Fruit fly (Drosophila melanogaster): ENCODE measurements around the gene CG13893.
A peak's percentile ranks its signal among the peaks of the same experiment; 100 is the strongest.

Gene CG13893

dm6 chr3L:609163-609562, 5.4 kb upstream of the CG13893 start:
- no peak for TF ChIP-seq CG34367 (tag; optimal IDR thresholded peaks at IDR 0.05)
- no peak for TF ChIP-seq EcR (GFP tag; optimal IDR thresholded peaks at IDR 0.05)
- TF ChIP-seq CG12605 (GFP tag; IDR thresholded peaks at IDR 0.05) = no peak
- no peak for TF ChIP-seq gl (tag; optimal IDR thresholded peaks at IDR 0.05)
- TF ChIP-seq CG13204 (GFP tag; optimal IDR thresholded peaks at IDR 0.05) = peak; percentile 36
- TF ChIP-seq rn (GFP tag; IDR thresholded peaks at IDR 0.05) = no peak
- peak; percentile 1 for TF ChIP-seq CG14655 (GFP tag; optimal IDR thresholded peaks at IDR 0.05)
- no peak for TF ChIP-seq Ets98B (GFP tag; IDR thresholded peaks at IDR 0.05)
- no peak for TF ChIP-seq CG15710 (tag; optimal IDR thresholded peaks at IDR 0.05)
- TF ChIP-seq Pif1A (GFP tag; optimal IDR thresholded peaks at IDR 0.05) = no peak
- no peak for TF ChIP-seq CG10348 (GFP tag; IDR thresholded peaks at IDR 0.05)
- no peak for TF ChIP-seq D1 (tag; optimal IDR thresholded peaks at IDR 0.05)
- no peak for TF ChIP-seq Pif1B (GFP tag; optimal IDR thresholded peaks at IDR 0.05)
- no peak for TF ChIP-seq CG17806 (tag; optimal IDR thresholded peaks at IDR 0.05)
- no peak for TF ChIP-seq CG8159 (tag; optimal IDR thresholded peaks at IDR 0.05)
- 0 out of 3 replicates have a peak, but pooled peaks have one; percentile 40 for TF ChIP-seq CG4496 (GFP tag; IDR thresholded peaks at IDR 0.05)

- TF ChIP-seq CG17806 (tag; optimal IDR thresholded peaks at IDR 0.05) = peak; percentile 85
- TF ChIP-seq CG14655 (GFP tag; optimal IDR thresholded peaks at IDR 0.05) = peak; percentile 94
- peak; percentile 14; the same call in 1 of the 2 replicates for TF ChIP-seq CG12605 (GFP tag; IDR thresholded peaks at IDR 0.05)
- peak; percentile 56 for TF ChIP-seq CG15710 (tag; optimal IDR thresholded peaks at IDR 0.05)
- peak; percentile 91 for TF ChIP-seq CG8301 (tag; optimal IDR thresholded peaks at IDR 0.05)
- TF ChIP-seq CG13204 (GFP tag; optimal IDR thresholded peaks at IDR 0.05) = no peak
- TF ChIP-seq CG10348 (GFP tag; IDR thresholded peaks at IDR 0.05) = no peak
- TF ChIP-seq rn (GFP tag; IDR thresholded peaks at IDR 0.05) = no peak
- TF ChIP-seq Ets98B (GFP tag; IDR thresholded peaks at IDR 0.05) = peak; percentile 41; the same call in 1 of the 2 replicates
- TF ChIP-seq gl (tag; optimal IDR thresholded peaks at IDR 0.05) = peak; percentile 64
- peak; percentile 75 for TF ChIP-seq Pif1A (GFP tag; optimal IDR thresholded peaks at IDR 0.05)
- no peak for TF ChIP-seq EcR (GFP tag; optimal IDR thresholded peaks at IDR 0.05)
- TF ChIP-seq CG8159 (tag; optimal IDR thresholded peaks at IDR 0.05) = peak; percentile 61
- peak; percentile 81 for TF ChIP-seq Pif1B (GFP tag; optimal IDR thresholded peaks at IDR 0.05)
- TF ChIP-seq fd96Ca (GFP tag; IDR thresholded peaks at IDR 0.05) = 0 out of 3 replicates have a peak, but pooled peaks have one; percentile 20
- TF ChIP-seq CG4496 (GFP tag; IDR thresholded peaks at IDR 0.05) = peak; percentile 62
- TF ChIP-seq CG32121 (GFP tag; IDR thresholded peaks at IDR 0.05) = peak; percentile 49; the same call in 1 of the 2 replicates
- no peak for TF ChIP-seq D1 (tag; optimal IDR thresholded peaks at IDR 0.05)
- TF ChIP-seq CG34367 (tag; optimal IDR thresholded peaks at IDR 0.05) = peak; percentile 72
- peak; percentile 87 for TF ChIP-seq CG9948 (tag; optimal IDR thresholded peaks at IDR 0.05)
- TF ChIP-seq Snoo (tag; optimal IDR thresholded peaks at IDR 0.05) = peak; percentile 39
Measured at dm6 chr3L:608362-608761, 4.6 kb upstream of the CG13893 start.

dm6 chr3L:607551-608314, 3.9 kb upstream of the CG13893 start:
- TF ChIP-seq CG8301 (tag; optimal IDR thresholded peaks at IDR 0.05) (no peak), CG4496 (GFP tag; IDR thresholded peaks at IDR 0.05) (no peak), gl (tag; optimal IDR thresholded peaks at IDR 0.05) (no peak), CG13204 (GFP tag; optimal IDR thresholded peaks at IDR 0.05) (peak; percentile 9), CG32121 (GFP tag; IDR thresholded peaks at IDR 0.05) (no peak), D1 (tag; optimal IDR thresholded peaks at IDR 0.05) (no peak), CG10348 (GFP tag; IDR thresholded peaks at IDR 0.05) (no peak), Ets98B (GFP tag; IDR thresholded peaks at IDR 0.05) (no peak), Snoo (tag; optimal IDR thresholded peaks at IDR 0.05) (no peak), CG9948 (tag; optimal IDR thresholded peaks at IDR 0.05) (no peak), fd96Ca (GFP tag; IDR thresholded peaks at IDR 0.05) (no peak), EcR (GFP tag; optimal IDR thresholded peaks at IDR 0.05) (peak; percentile 89)

- TF ChIP-seq Ets98B (GFP tag; IDR thresholded peaks at IDR 0.05) = no peak
- peak; percentile 13 for TF ChIP-seq EcR (GFP tag; optimal IDR thresholded peaks at IDR 0.05)
Measured at dm6 chr3L:606490-607327, 2.9 kb upstream of the CG13893 start, which contains the start of gene Reg-2. Reg-2 (minus strand) TSS chr3L:606569.

DNA sequence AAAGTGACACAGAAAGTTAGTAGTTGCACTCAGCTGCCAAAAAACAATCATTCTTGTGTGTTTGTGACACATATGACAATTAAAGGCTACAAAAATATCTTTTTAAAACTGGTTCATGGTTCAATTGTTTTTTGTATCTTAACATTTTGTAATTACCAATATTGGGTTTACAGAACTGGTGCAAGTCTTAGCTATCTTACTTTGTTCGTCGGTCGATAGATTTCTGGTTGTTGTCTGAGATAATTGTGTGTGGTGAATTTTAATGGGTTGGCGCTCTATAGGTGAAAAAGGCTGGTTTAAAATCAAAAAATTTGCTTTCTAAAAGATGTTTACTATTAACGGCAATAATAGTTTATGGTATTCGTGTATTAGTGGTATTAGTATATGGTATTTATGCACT, 893 bp upstream of the CG13893 start:
- TF ChIP-seq CG13204 (GFP tag; optimal IDR thresholded peaks at IDR 0.05) (no peak), fd96Ca (GFP tag; IDR thresholded peaks at IDR 0.05) (no peak), Snoo (tag; optimal IDR thresholded peaks at IDR 0.05) (no peak), CG17806 (tag; optimal IDR thresholded peaks at IDR 0.05) (no peak), CG9948 (tag; optimal IDR thresholded peaks at IDR 0.05) (no peak), Ets98B (GFP tag; IDR thresholded peaks at IDR 0.05) (no peak), EcR (GFP tag; optimal IDR thresholded peaks at IDR 0.05) (no peak), rn (GFP tag; IDR thresholded peaks at IDR 0.05) (no peak), CG8159 (tag; optimal IDR thresholded peaks at IDR 0.05) (no peak), CG34367 (tag; optimal IDR thresholded peaks at IDR 0.05) (no peak), CG4496 (GFP tag; IDR thresholded peaks at IDR 0.05) (no peak), CG14655 (GFP tag; optimal IDR thresholded peaks at IDR 0.05) (no peak), gl (tag; optimal IDR thresholded peaks at IDR 0.05) (no peak)
